Worm (Caenorhabditis elegans) whole organism, L2 larva: Measurements from ENCODE around the gene Y47G7B.2.

ENCODE experiments used
- C34F6.9 ChIP-seq: fragments of 150-350 bp; optimal IDR thresholded peaks from 2 replicates; lab custom pipeline; 2014; ENCODE audit warnings: missing biosample characterization, missing genetic modification characterization
- F13H6.1 ChIP-seq: sonication (generic microtip); optimal IDR thresholded peaks from 2 replicates; lab custom pipeline; 2016; ENCODE audit warnings: missing genetic modification characterization, missing compliant biosample characterization
- R02D3.7 ChIP-seq: fragments of 150-350 bp; optimal IDR thresholded peaks from 2 replicates; lab custom pipeline; 2014; ENCODE audit warnings: missing biosample characterization, missing genetic modification characterization
- Y55F3AM.14 ChIP-seq: fragments of 200-800 bp; sonication (Bioruptor generic); optimal IDR thresholded peaks from 2 replicates; lab custom pipeline; 2018; ENCODE audit warnings: mild to moderate bottlenecking, missing genetic modification characterization, missing compliant biosample characterization
- ZK546.5 ChIP-seq: sonication (generic microtip); optimal IDR thresholded peaks from 2 replicates; lab custom pipeline; 2017; ENCODE audit warnings: missing biosample characterization, missing genetic modification characterization
- alr-1 ChIP-seq: fragments of 150-350 bp; optimal IDR thresholded peaks from 2 replicates; lab custom pipeline; 2014; ENCODE audit warnings: missing biosample characterization, missing genetic modification characterization
- aly-2 ChIP-seq: fragments of 150-350 bp; optimal IDR thresholded peaks from 2 replicates; lab custom pipeline; 2014; ENCODE audit warnings: missing biosample characterization, missing genetic modification characterization
- ama-1 ChIP-seq: fragments of 150-350 bp; optimal IDR thresholded peaks from 2 replicates; lab custom pipeline; 2018; ENCODE audit warnings: inconsistent platforms
- blmp-1 ChIP-seq: sonication (generic microtip); optimal IDR thresholded peaks from 2 replicates; lab custom pipeline; 2017; ENCODE audit warnings: missing genetic modification characterization, mild to moderate bottlenecking, missing compliant biosample characterization, antibody characterized with exemption, moderate library complexity; ENCODE audit not compliant: insufficient read depth
- ceh-16 ChIP-seq: fragments of 150-350 bp; optimal IDR thresholded peaks from 2 replicates; lab custom pipeline; 2014; ENCODE audit warnings: missing biosample characterization, missing genetic modification characterization
- ceh-82 ChIP-seq: fragments of 150-350 bp; optimal IDR thresholded peaks from 2 replicates; lab custom pipeline; 2014; ENCODE audit warnings: missing biosample characterization, missing genetic modification characterization
- crh-2 ChIP-seq: sonication (generic microtip); optimal IDR thresholded peaks from 2 replicates; lab custom pipeline; 2017; ENCODE audit warnings: missing biosample characterization, missing genetic modification characterization
- egl-27 ChIP-seq: sonication (generic microtip); optimal IDR thresholded peaks from 3 replicates; lab custom pipeline; 2017; ENCODE audit warnings: missing biosample characterization, missing genetic modification reagents, missing genetic modification characterization
- elt-3 ChIP-seq: sonication (generic microtip); optimal IDR thresholded peaks from 2 replicates; lab custom pipeline; 2017; ENCODE audit warnings: missing biosample characterization, missing genetic modification characterization
- fos-1 ChIP-seq: fragments of 150-350 bp; optimal IDR thresholded peaks from 2 replicates; lab custom pipeline; 2014; ENCODE audit warnings: missing biosample characterization, missing genetic modification characterization
- gmeb-1 ChIP-seq: fragments of 150-350 bp; optimal IDR thresholded peaks from 2 replicates; lab custom pipeline; 2014; ENCODE audit warnings: missing biosample characterization, missing genetic modification characterization
- lin-11 ChIP-seq: fragments of 150-350 bp; sonication (generic microtip); optimal IDR thresholded peaks from 2 replicates; lab custom pipeline; 2014; ENCODE audit warnings: missing biosample characterization, missing genetic modification characterization, inconsistent platforms, mixed read lengths
- lin-13 ChIP-seq: fragments of 150-350 bp; optimal IDR thresholded peaks from 2 replicates; lab custom pipeline; 2014; ENCODE audit warnings: missing biosample characterization, missing genetic modification reagents, missing genetic modification characterization
- lsy-2 ChIP-seq, 2 experiments: fragments of 150-350 bp in 1 of 2; sonication (generic microtip) in 1 of 2; optimal IDR thresholded peaks; 2 replicates each; lab custom pipeline; 2014 to 2017; ENCODE audit warnings: missing biosample characterization in 2 of 2, missing genetic modification characterization in 2 of 2
- mab-5 ChIP-seq: fragments of 150-350 bp; optimal IDR thresholded peaks from 2 replicates; lab custom pipeline; 2014; ENCODE audit warnings: missing biosample characterization, missing genetic modification characterization
- mbf-1 ChIP-seq: sonication (generic microtip); optimal IDR thresholded peaks from 2 replicates; lab custom pipeline; 2017; ENCODE audit warnings: missing biosample characterization, missing genetic modification characterization
- mdl-1 ChIP-seq, 2 experiments: fragments of 150-350 bp in 1 of 2; sonication (generic microtip) in 1 of 2; optimal IDR thresholded peaks; 2 replicates each; lab custom pipeline; 2017; ENCODE audit warnings: missing biosample characterization in 2 of 2, missing genetic modification characterization in 2 of 2
- nhr-10 ChIP-seq: sonication (generic microtip); optimal IDR thresholded peaks from 2 replicates; lab custom pipeline; 2017; ENCODE audit warnings: missing biosample characterization, missing genetic modification characterization
- nhr-12 ChIP-seq: fragments of 150-350 bp; optimal IDR thresholded peaks from 2 replicates; lab custom pipeline; 2014; ENCODE audit warnings: missing biosample characterization, missing genetic modification characterization
- nhr-129 ChIP-seq: fragments of 150-350 bp; optimal IDR thresholded peaks from 2 replicates; lab custom pipeline; 2014; ENCODE audit warnings: missing biosample characterization, missing genetic modification characterization
- nhr-23 ChIP-seq: fragments of 150-350 bp; optimal IDR thresholded peaks from 2 replicates; lab custom pipeline; 2014; ENCODE audit warnings: missing biosample characterization, missing genetic modification reagents, missing genetic modification characterization
- nhr-237 ChIP-seq: fragments of 150-350 bp; optimal IDR thresholded peaks from 2 replicates; lab custom pipeline; 2014; ENCODE audit warnings: missing biosample characterization, missing genetic modification characterization
- nhr-25 ChIP-seq: fragments of 150-350 bp; sonication (generic microtip); optimal IDR thresholded peaks from 3 replicates; lab custom pipeline; 2014; ENCODE audit warnings: missing biosample characterization, missing genetic modification characterization
- nhr-6 ChIP-seq: fragments of 150-350 bp; optimal IDR thresholded peaks from 2 replicates; lab custom pipeline; 2014; ENCODE audit warnings: missing biosample characterization, missing genetic modification characterization
- nhr-77 ChIP-seq: fragments of 150-350 bp; optimal IDR thresholded peaks from 2 replicates; lab custom pipeline; 2014; ENCODE audit warnings: missing biosample characterization, missing genetic modification characterization
- sem-4 ChIP-seq: fragments of 150-350 bp; optimal IDR thresholded peaks from 2 replicates; lab custom pipeline; 2014; ENCODE audit warnings: missing biosample characterization, missing genetic modification reagents, missing genetic modification characterization
- sma-3 ChIP-seq: sonication (generic microtip); optimal IDR thresholded peaks from 2 replicates; lab custom pipeline; 2016; ENCODE audit warnings: missing genetic modification reagents, missing genetic modification characterization, missing compliant biosample characterization
- sma-9 ChIP-seq, 2 experiments: fragments of 150-350 bp in 1 of 2; sonication (generic microtip) in 1 of 2; optimal IDR thresholded peaks; 2 replicates each; lab custom pipeline; 2014 to 2016; ENCODE audit warnings: missing genetic modification characterization in 2 of 2, mild to moderate bottlenecking in 1 of 2, missing biosample characterization in 1 of 2, missing compliant biosample characterization in 1 of 2, missing genetic modification reagents in 1 of 2, moderate library complexity in 1 of 2
- snpc-4 ChIP-seq: fragments of 150-350 bp; optimal IDR thresholded peaks from 2 replicates; lab custom pipeline; 2014; ENCODE audit warnings: missing biosample characterization, missing genetic modification characterization
- unc-39 ChIP-seq: fragments of 150-350 bp; optimal IDR thresholded peaks from 2 replicates; lab custom pipeline; 2014; ENCODE audit warnings: missing biosample characterization, missing genetic modification characterization
- unc-55 ChIP-seq: fragments of 150-350 bp; sonication (generic microtip); optimal IDR thresholded peaks from 3 replicates; lab custom pipeline; 2014; ENCODE audit warnings: missing biosample characterization, missing genetic modification reagents, missing genetic modification characterization
- zag-1 ChIP-seq: fragments of 150-350 bp; optimal IDR thresholded peaks from 2 replicates; lab custom pipeline; 2014; ENCODE audit warnings: missing biosample characterization, missing genetic modification characterization
- ztf-4 ChIP-seq: fragments of 150-350 bp; optimal IDR thresholded peaks from 2 replicates; lab custom pipeline; 2014; ENCODE audit warnings: missing biosample characterization, missing genetic modification characterization

Gene Y47G7B.2

DNA sequence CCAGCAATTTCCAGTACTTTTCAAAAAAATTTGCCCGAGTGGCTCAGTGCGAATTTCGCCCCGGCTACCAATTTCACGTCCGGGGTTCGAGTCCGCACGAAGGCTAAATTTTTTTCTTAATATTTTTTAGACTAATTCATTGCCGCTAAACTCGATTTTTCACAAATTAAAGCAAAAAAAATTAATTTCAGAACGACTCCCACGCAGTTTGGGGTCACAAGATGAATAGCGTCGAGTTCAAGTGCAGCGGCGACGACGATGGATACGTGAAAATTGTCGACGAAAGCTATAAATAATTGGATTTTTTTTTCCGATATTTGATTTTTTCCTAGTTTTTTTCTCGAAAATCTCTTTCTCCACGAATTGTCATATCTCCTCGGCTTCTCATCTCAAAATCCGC lies 43.5 kb upstream of the Y47G7B.2 start:
- no peak for TF ChIP-seq nhr-129 (tag; lab: Kevin White, UChicago)
- no peak for TF ChIP-seq crh-2 (tag; lab: Kevin White, UChicago)
- TF ChIP-seq sem-4 (tag; lab: Kevin White, UChicago): no peak
- TF ChIP-seq egl-27 (tag; lab: Kevin White, UChicago): no peak
- TF ChIP-seq nhr-25 (tag; lab: Kevin White, UChicago): no peak
- no peak for TF ChIP-seq mbf-1
- TF ChIP-seq Y55F3AM.14 (GFP tag; lab: Kevin White, UChicago): no peak
- TF ChIP-seq C34F6.9: no peak
- no peak for TF ChIP-seq nhr-12 (tag; lab: Kevin White, UChicago)
- TF ChIP-seq nhr-10 (tag; lab: Kevin White, UChicago): no peak
- no peak for TF ChIP-seq gmeb-1 (tag; lab: Kevin White, UChicago)
- TF ChIP-seq ama-1 (lab: Kevin White, UChicago): no peak
- TF ChIP-seq elt-3 (tag; lab: Kevin White, UChicago): no peak
- TF ChIP-seq, all 48 proteins: peak for 0

- TF ChIP-seq fos-1 (tag; lab: Kevin White, UChicago) (peak; percentile 72), nhr-12 (tag; lab: Kevin White, UChicago) (no peak), nhr-237 (tag; lab: Kevin White, UChicago) (no peak), ceh-16 (tag; lab: Kevin White, UChicago) (no peak), alr-1 (tag; lab: Kevin White, UChicago) (no peak)
Measured at ce11 chrII:2749595-2750048, 41.8 kb upstream of the Y47G7B.2 start, which contains the start of gene F29A7.4. F29A7.4 (plus strand) TSS chrII:2749998.

DNA sequence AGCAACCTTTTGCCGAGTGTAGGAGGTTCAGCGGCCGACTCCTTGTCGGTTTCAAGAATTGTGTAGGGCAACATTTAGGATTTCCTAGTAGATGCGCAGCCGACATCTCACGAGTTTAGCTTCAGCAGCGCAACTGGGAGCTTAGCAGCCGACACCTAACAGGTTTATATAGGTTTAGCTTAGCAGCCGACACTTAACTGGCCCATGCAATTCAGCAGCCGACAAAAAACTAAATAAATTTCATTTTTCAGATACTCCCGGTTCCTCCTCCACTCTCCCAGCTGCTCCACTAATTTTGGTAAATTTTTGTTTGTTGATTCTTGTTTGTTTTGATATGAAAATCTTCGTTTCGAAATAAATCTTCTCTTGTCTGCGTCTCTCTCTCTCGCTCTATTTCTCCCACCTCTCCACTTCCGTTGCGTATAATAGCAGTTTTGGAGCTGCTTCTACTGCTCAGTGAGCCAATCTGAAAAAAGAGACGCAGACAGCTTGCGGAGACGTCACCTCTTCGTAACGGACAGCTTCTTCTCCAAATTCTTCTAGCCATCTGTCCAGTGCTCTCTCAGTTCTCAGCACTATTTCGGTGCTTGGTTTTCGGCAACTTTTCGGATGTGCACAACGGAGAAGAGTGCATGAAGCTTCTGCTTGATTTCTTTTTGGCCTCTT lies 40.3 kb upstream of the Y47G7B.2 start:
- peak; percentile 56 for TF ChIP-seq ceh-82 (tag; lab: Kevin White, UChicago)
- peak; percentile 73 for TF ChIP-seq nhr-129 (tag; lab: Kevin White, UChicago)
- TF ChIP-seq F13H6.1: peak; percentile 74
- peak; percentile 87 for TF ChIP-seq unc-55 (GFP tag; lab: Kevin White, UChicago)
- no peak for TF ChIP-seq nhr-12 (tag; lab: Kevin White, UChicago)
- TF ChIP-seq blmp-1 (tag; lab: Kevin White, UChicago): no peak
- peak; percentile 90 for TF ChIP-seq C34F6.9
- no peak for TF ChIP-seq unc-39 (tag; lab: Kevin White, UChicago)
- TF ChIP-seq mdl-1 (tag; optimal IDR thresholded peaks at IDR 0.05; lab: Kevin White, UChicago): peak in 1 of 2 experiments; percentile 41
- no peak for TF ChIP-seq sma-3 (GFP tag; lab: Kevin White, UChicago)
- TF ChIP-seq mab-5 (tag; lab: Kevin White, UChicago): peak; percentile 29
- peak; percentile 45 for TF ChIP-seq lin-11 (tag; lab: Kevin White, UChicago)
- no peak for TF ChIP-seq nhr-10 (tag; lab: Kevin White, UChicago)
- TF ChIP-seq alr-1 (tag; lab: Kevin White, UChicago): no peak
- TF ChIP-seq zag-1 (tag; lab: Kevin White, UChicago): peak; percentile 82
- TF ChIP-seq crh-2 (tag; lab: Kevin White, UChicago): peak; percentile 28
- no peak for TF ChIP-seq lin-13 (GFP tag; lab: Kevin White, UChicago)
- peak; percentile 65 for TF ChIP-seq snpc-4
- TF ChIP-seq ztf-4 (tag; lab: Kevin White, UChicago): no peak
- peak; percentile 15 for TF ChIP-seq nhr-6 (tag; lab: Kevin White, UChicago)
- TF ChIP-seq nhr-23 (tag; lab: Kevin White, UChicago): no peak
- TF ChIP-seq egl-27 (tag; lab: Kevin White, UChicago): peak; percentile 23
- peak; percentile 22 to 68 for TF ChIP-seq lsy-2 (tag; optimal IDR thresholded peaks at IDR 0.05; lab: Kevin White, UChicago)
- TF ChIP-seq nhr-77 (tag; lab: Kevin White, UChicago): no peak
- TF ChIP-seq ZK546.5 (tag; lab: Kevin White, UChicago): no peak
- TF ChIP-seq ceh-16 (tag; lab: Kevin White, UChicago): no peak

ce11 chrII:2742251-2742650 lies 34.4 kb upstream of the Y47G7B.2 start, which contains the start of gene T05A8.7:
T05A8.7 (minus strand) TSS chrII:2742351.
- TF ChIP-seq unc-55 (GFP tag; lab: Kevin White, UChicago) (no peak), aly-2 (tag; lab: Kevin White, UChicago) (no peak), unc-39 (tag; lab: Kevin White, UChicago) (no peak), zag-1 (tag; lab: Kevin White, UChicago) (no peak), lin-13 (GFP tag; lab: Kevin White, UChicago) (no peak), sma-9 (GFP tag; optimal IDR thresholded peaks at IDR 0.05; lab: Kevin White, UChicago) (no peak), sma-9 (tag; optimal IDR thresholded peaks at IDR 0.05; lab: Kevin White, UChicago) (no peak), sma-3 (GFP tag; lab: Kevin White, UChicago) (no peak), alr-1 (tag; lab: Kevin White, UChicago) (no peak), R02D3.7 (no peak)
